Worm (Caenorhabditis elegans): ENCODE measurements around the gene ippk-1.

ippk-1 gene

ce11 chrII:12049281-12049680 is 6.6 kb downstream of the ippk-1 start, which contains the start of gene nadk-2:
Gene nadk-2, plus strand, starts transcription at chrII:12049581.
- TF ChIP-seq snpc-1.2 (GFP tag; IDR thresholded peaks at IDR 0.05) (no peak), mxl-2 (GFP tag; conservative IDR thresholded peaks at IDR 0.05) (no peak), Y48G9A.11 (GFP tag; IDR thresholded peaks at IDR 0.05) (no peak), nhr-48 (tag; optimal IDR thresholded peaks at IDR 0.05) (no peak), lin-38 (GFP tag; IDR thresholded peaks at IDR 0.05) (no peak), hmg-1.1 (GFP tag; IDR thresholded peaks at IDR 0.05) (no peak), zfp-2 (tag; optimal IDR thresholded peaks at IDR 0.05) (no peak), nhr-76 (tag; optimal IDR thresholded peaks at IDR 0.05) (no peak), T20F7.1 (GFP tag; optimal IDR thresholded peaks at IDR 0.05) (no peak), ceh-82 (tag; optimal IDR thresholded peaks at IDR 0.05) (no peak), F37D6.2 (tag; optimal IDR thresholded peaks at IDR 0.05) (no peak), unc-130 (GFP tag; optimal IDR thresholded peaks at IDR 0.05) (no peak), mes-2 (tag; optimal IDR thresholded peaks at IDR 0.05; ENCODE audit: poor library complexity, severe bottlenecking) (no peak), nhr-77 (tag; optimal IDR thresholded peaks at IDR 0.05) (no peak)

ce11 chrII:12050607-12051006 is 7.9 kb downstream of the ippk-1 start:
- TF ChIP-seq jun-1 (tag; optimal IDR thresholded peaks at IDR 0.05) (no peak), Y105C5A.15 (GFP tag; IDR thresholded peaks at IDR 0.05) (no peak), cey-2 (tag; optimal IDR thresholded peaks at IDR 0.05; ENCODE audit: borderline replicate concordance, insufficient read depth) (no peak), madf-5 (GFP tag; IDR thresholded peaks at IDR 0.05) (no peak), dmd-6 (GFP tag; IDR thresholded peaks at IDR 0.05) (peak; percentile 43), lin-15B (tag; optimal IDR thresholded peaks at IDR 0.05) (no peak), nhr-111 (GFP tag; optimal IDR thresholded peaks at IDR 0.05) (no peak), pqm-1 (tag; optimal IDR thresholded peaks at IDR 0.05) (no peak), php-3 (GFP tag; IDR thresholded peaks at IDR 0.05) (no peak), hlh-30 (tag; optimal IDR thresholded peaks at IDR 0.05; ENCODE audit: insufficient read depth) (peak; percentile 87), lir-3 (tag; optimal IDR thresholded peaks at IDR 0.05) (no peak), saeg-2 (GFP tag; IDR thresholded peaks at IDR 0.05) (no peak), ZK337.2 (GFP tag; IDR thresholded peaks at IDR 0.05) (no peak), zip-2 (tag; optimal IDR thresholded peaks at IDR 0.05) (no peak), unc-39 (tag; optimal IDR thresholded peaks at IDR 0.05) (no peak), zfp-2 (tag; optimal IDR thresholded peaks at IDR 0.05) (no peak), egl-43 (GFP tag; IDR thresholded peaks at IDR 0.05) (no peak), spr-3 (GFP tag; optimal IDR thresholded peaks at IDR 0.05) (no peak), ceh-62 (tag; optimal IDR thresholded peaks at IDR 0.05) (no peak), dpl-1 (GFP tag; optimal IDR thresholded peaks at IDR 0.05) (no peak), aly-2 (tag; optimal IDR thresholded peaks at IDR 0.05) (no peak), mdt-29 (GFP tag; IDR thresholded peaks at IDR 0.05) (no peak), snpc-4 (tag; optimal IDR thresholded peaks at IDR 0.05) (no peak), hif-1 (tag; optimal IDR thresholded peaks at IDR 0.05) (peak in 1 of 2 experiments; percentile 90), R02D3.7 (tag; optimal IDR thresholded peaks at IDR 0.05) (no peak), ces-1 (GFP tag; optimal IDR thresholded peaks at IDR 0.05) (no peak), gei-8 (GFP tag; optimal IDR thresholded peaks at IDR 0.05) (no peak), ama-1 (optimal IDR thresholded peaks at IDR 0.05) (no peak), mdl-1 (tag; optimal IDR thresholded peaks at IDR 0.05) (peak in 1 of 2 experiments; percentile 84), mep-1 (tag; optimal IDR thresholded peaks at IDR 0.05) (no peak), lin-39 (tag; optimal IDR thresholded peaks at IDR 0.05) (no peak), nhr-6 (tag; optimal IDR thresholded peaks at IDR 0.05) (peak; percentile 26), dmd-9 (GFP tag; IDR thresholded peaks at IDR 0.05) (no peak), mxl-2 (GFP tag; conservative IDR thresholded peaks at IDR 0.05) (no peak), dve-1 (tag; optimal IDR thresholded peaks at IDR 0.05; ENCODE audit: insufficient read depth) (peak; percentile 32), ceh-28 (tag; optimal IDR thresholded peaks at IDR 0.05) (no peak), tag-97 (GFP tag; IDR thresholded peaks at IDR 0.05) (no peak), D1046.2 (GFP tag; IDR thresholded peaks at IDR 0.05) (no peak), nhr-28 (tag; optimal IDR thresholded peaks at IDR 0.05) (peak; percentile 97), snpc-1.2 (GFP tag; IDR thresholded peaks at IDR 0.05) (no peak)

Data from whole organism, L4 larva.